Worm (Caenorhabditis elegans) whole organism, L4 larva: Measurements from ENCODE around the gene R155.5.

Experiments
- T26A8.4 ChIP-seq: fragments of 200-800 bp; sonication (Bioruptor generic); IDR thresholded peaks from 2 replicates; pipeline ENCODE4 v1.3.6; 2022; ENCODE audit warnings: missing genetic modification characterization, missing compliant biosample characterization
- ama-1 ChIP-seq: fragments of 150-350 bp; optimal IDR thresholded peaks from 2 replicates; lab custom pipeline; 2014; ENCODE audit warnings: inconsistent platforms, mixed read lengths
- ceh-82 ChIP-seq: sonication (generic microtip); optimal IDR thresholded peaks from 2 replicates; lab custom pipeline; 2017; ENCODE audit warnings: missing biosample characterization, missing genetic modification characterization
- dpl-1 ChIP-seq: fragments of 150-350 bp; optimal IDR thresholded peaks from 2 replicates; lab custom pipeline; 2014; ENCODE audit warnings: missing biosample characterization, missing genetic modification reagents, missing genetic modification characterization
- nhr-77 ChIP-seq: fragments of 150-350 bp; optimal IDR thresholded peaks from 2 replicates; lab custom pipeline; 2014; ENCODE audit warnings: missing biosample characterization, missing genetic modification characterization
- pha-4 ChIP-seq, 2 experiments: fragments of 150-350 bp in 1 of 2; fragments of 200-800 bp in 1 of 2; sonication (Bioruptor generic) in 1 of 2; IDR thresholded peaks in 1 of 2; optimal IDR thresholded peaks in 1 of 2; 2 replicates each; pipeline versions ENCODE4 v1.3.6 to Lab custom; 2014 to 2022; ENCODE audit warnings: missing genetic modification characterization in 2 of 2, missing genetic modification reagents in 2 of 2, missing biosample characterization in 1 of 2, missing compliant biosample characterization in 1 of 2
- php-3 ChIP-seq: fragments of 200-800 bp; sonication (Bioruptor generic); IDR thresholded peaks from 2 replicates; pipeline ENCODE4 v1.3.6; 2022; ENCODE audit warnings: missing genetic modification reagents, missing genetic modification characterization, missing compliant biosample characterization
- skn-1 ChIP-seq: fragments of 150-350 bp; optimal IDR thresholded peaks from 2 replicates; lab custom pipeline; 2014; ENCODE audit warnings: missing biosample characterization, missing genetic modification characterization
- zip-11 ChIP-seq: fragments of 200-800 bp; sonication (Bioruptor generic); IDR thresholded peaks from 2 replicates; pipeline ENCODE4 v1.3.6; 2022; ENCODE audit warnings: missing genetic modification characterization, missing compliant biosample characterization
- ztf-11 ChIP-seq: fragments of 150-350 bp; optimal IDR thresholded peaks from 2 replicates; lab custom pipeline; 2014; ENCODE audit warnings: missing biosample characterization, missing genetic modification characterization

ce11 chrIII:2005729-2006128 is 35.4 kb upstream of the R155.5 start, which contains the start of gene Y39A3B.1:
- TF ChIP-seq skn-1 (tag; lab: Kevin White, UChicago): no peak
- TF ChIP-seq T26A8.4 (GFP tag; lab: Robert Waterston, UW): no peak
- no peak for TF ChIP-seq ceh-82
- no peak for TF ChIP-seq ama-1 (lab: Kevin White, UChicago)
- no peak for TF ChIP-seq dpl-1
- TF ChIP-seq php-3 (GFP tag; lab: Robert Waterston, UW): no peak
- no peak for TF ChIP-seq nhr-77 (tag; lab: Kevin White, UChicago)
- TF ChIP-seq pha-4 (GFP tag; IDR thresholded peaks at IDR 0.05; lab: Robert Waterston, UW): no peak
- no peak for TF ChIP-seq pha-4 (tag; optimal IDR thresholded peaks at IDR 0.05; lab: Kevin White, UChicago)
- TF ChIP-seq ztf-11: no peak
- no peak for TF ChIP-seq zip-11
